Fruit fly (Drosophila melanogaster): Measurements from ENCODE around the gene CG4907.
A peak's percentile ranks its signal among the peaks of the same experiment; 100 is the strongest.

Gene CG4907

dm6 chr3R:22719607-22719949 lies 9.0 kb upstream of the CG4907 start:
- TF ChIP-seq woc (GFP tag; optimal IDR thresholded peaks at IDR 0.05) (no peak), pan (optimal IDR thresholded peaks at IDR 0.05) (no peak), psq (GFP tag; optimal IDR thresholded peaks at IDR 0.05) (no peak), fru (GFP tag; optimal IDR thresholded peaks at IDR 0.05) (peak; percentile 6)

dm6 chr3R:22718937-22719606 lies 8.5 kb upstream of the CG4907 start:
- TF ChIP-seq Hr78 (GFP tag; optimal IDR thresholded peaks at IDR 0.05) = no peak
- no peak for TF ChIP-seq fru (GFP tag; optimal IDR thresholded peaks at IDR 0.05)
- TF ChIP-seq rgr (GFP tag; optimal IDR thresholded peaks at IDR 0.05) = no peak
- TF ChIP-seq tai (GFP tag; optimal IDR thresholded peaks at IDR 0.05) = no peak
- TF ChIP-seq sage (GFP tag; optimal IDR thresholded peaks at IDR 0.05) = no peak
- no peak for TF ChIP-seq CG32264 (GFP tag; optimal IDR thresholded peaks at IDR 0.05)
- TF ChIP-seq br (GFP tag; optimal IDR thresholded peaks at IDR 0.05) = no peak
- no peak for TF ChIP-seq Hnf4 (GFP tag; optimal IDR thresholded peaks at IDR 0.05)
- TF ChIP-seq CrebA (GFP tag; optimal IDR thresholded peaks at IDR 0.05; ENCODE audit: borderline replicate concordance) = no peak
- TF ChIP-seq foxo (GFP tag; optimal IDR thresholded peaks at IDR 0.05) = no peak
- TF ChIP-seq ey (GFP tag; optimal IDR thresholded peaks at IDR 0.05) = no peak
- no peak for TF ChIP-seq brk (GFP tag; optimal IDR thresholded peaks at IDR 0.05)
- no peak for TF ChIP-seq pan (optimal IDR thresholded peaks at IDR 0.05)
- no peak for TF ChIP-seq Myc (optimal IDR thresholded peaks at IDR 0.05)

dm6 chr3R:22718401-22718800 lies 7.8 kb upstream of the CG4907 start:
- TF ChIP-seq tai (GFP tag; optimal IDR thresholded peaks at IDR 0.05) (no peak), Abd-B (GFP tag; optimal IDR thresholded peaks at IDR 0.05) (no peak), Hr78 (GFP tag; optimal IDR thresholded peaks at IDR 0.05) (no peak), Mio (GFP tag; optimal IDR thresholded peaks at IDR 0.05) (no peak), sage (GFP tag; optimal IDR thresholded peaks at IDR 0.05) (no peak), Dfd (GFP tag; optimal IDR thresholded peaks at IDR 0.05) (no peak), ey (GFP tag; optimal IDR thresholded peaks at IDR 0.05) (no peak), sv (GFP tag; optimal IDR thresholded peaks at IDR 0.05) (no peak)

- TF ChIP-seq Hr83 (GFP tag; optimal IDR thresholded peaks at IDR 0.05; ENCODE audit: poor library complexity, severe bottlenecking) (no peak), HLH106 (tag; optimal IDR thresholded peaks at IDR 0.05) (no peak), psq (GFP tag; optimal IDR thresholded peaks at IDR 0.05) (no peak), Dfd (GFP tag; optimal IDR thresholded peaks at IDR 0.05) (no peak), sv (GFP tag; optimal IDR thresholded peaks at IDR 0.05) (no peak), usp (GFP tag; optimal IDR thresholded peaks at IDR 0.05) (no peak), CG32264 (GFP tag; optimal IDR thresholded peaks at IDR 0.05) (no peak), jim (GFP tag; optimal IDR thresholded peaks at IDR 0.05) (no peak)
These were observed 7.3 kb upstream of the CG4907 start for dm6 chr3R:22717863-22718262.

- no peak for TF ChIP-seq Dif (GFP tag; optimal IDR thresholded peaks at IDR 0.05; ENCODE audit: partially characterized antibody)
- no peak for TF ChIP-seq sv (GFP tag; optimal IDR thresholded peaks at IDR 0.05)
- no peak for TF ChIP-seq jim (GFP tag; optimal IDR thresholded peaks at IDR 0.05)
- TF ChIP-seq br (GFP tag; optimal IDR thresholded peaks at IDR 0.05) = no peak
- no peak for TF ChIP-seq Sp1 (GFP tag; optimal IDR thresholded peaks at IDR 0.05)
- TF ChIP-seq usp (GFP tag; optimal IDR thresholded peaks at IDR 0.05) = no peak
- TF ChIP-seq Vsx2 (GFP tag; optimal IDR thresholded peaks at IDR 0.05; ENCODE audit: partially characterized antibody) = no peak
- no peak for TF ChIP-seq woc (GFP tag; optimal IDR thresholded peaks at IDR 0.05)
- no peak for TF ChIP-seq tai (GFP tag; optimal IDR thresholded peaks at IDR 0.05)
These were observed 3.4 kb downstream of the CG4907 start, which contains the start of gene CG13842 for dm6 chr3R:22707178-22707577. TSS of gene CG13842 (minus strand) at chr3R:22707278.

dm6 chr3R:22701793-22702192 lies 8.8 kb downstream of the CG4907 start, which contains the start of the genes CG6972 and CCAP:
TSS of gene CG6972 (plus strand) at chr3R:22702007.
TSS of gene CCAP (minus strand) at chr3R:22702084.
- TF ChIP-seq sage (GFP tag; optimal IDR thresholded peaks at IDR 0.05) = no peak

- no peak for TF ChIP-seq CG32264 (GFP tag; optimal IDR thresholded peaks at IDR 0.05)
- TF ChIP-seq fru (GFP tag; optimal IDR thresholded peaks at IDR 0.05) = peak; percentile 65
- peak; percentile 25 for TF ChIP-seq Dif (GFP tag; optimal IDR thresholded peaks at IDR 0.05; ENCODE audit: partially characterized antibody)
These were observed 12.4 kb downstream of the CG4907 start, which contains the start of gene Cyp6d4 for dm6 chr3R:22698208-22698607. TSS of gene Cyp6d4 (plus strand) at chr3R:22698319.

Measured in whole organism, wandering third instar larva.